Worm (Caenorhabditis elegans) whole organism, L4 larva: ENCODE results near the gene Y66C5A.2.
A peak's percentile ranks its signal among the peaks of the same experiment; 100 is the strongest.

Source experiments
- F26F4.8 ChIP-seq: fragments of 200-800 bp; sonication (Bioruptor generic); conservative IDR thresholded peaks from 2 replicates; pipeline ENCODE4 v1.3.6; 2022; ENCODE audit warnings: missing genetic modification characterization, missing compliant biosample characterization
- F44E2.7 ChIP-seq: fragments of 200-800 bp; sonication (Bioruptor generic); IDR thresholded peaks from 2 replicates; pipeline ENCODE4 v2.1.2; 2022; ENCODE audit warnings: missing genetic modification characterization, missing compliant biosample characterization
- T20F7.1 ChIP-seq: fragments of 200-800 bp; sonication (Bioruptor generic); optimal IDR thresholded peaks from 2 replicates; lab custom pipeline; 2018; ENCODE audit warnings: mild to moderate bottlenecking, missing genetic modification characterization, missing compliant biosample characterization
- aha-1 ChIP-seq: fragments of 150-350 bp; peaks from one replicate; lab custom pipeline; 2014; ENCODE audit warnings: missing biosample characterization, missing genetic modification characterization
- ceh-20 ChIP-seq: fragments of 200-800 bp; sonication (Bioruptor generic); IDR thresholded peaks from 2 replicates; pipeline ENCODE4 v1.3.6; 2022; ENCODE audit warnings: missing genetic modification reagents, missing genetic modification characterization, missing compliant biosample characterization
- ctbp-1 ChIP-seq: fragments of 200-800 bp; sonication (Bioruptor generic); IDR thresholded peaks from 2 replicates; pipeline ENCODE4 v1.3.6; 2022; ENCODE audit warnings: missing genetic modification reagents, missing genetic modification characterization, missing compliant biosample characterization
- daf-16 ChIP-seq, 3 experiments: sonication (generic microtip); optimal IDR thresholded peaks; 2 replicates each; lab custom pipeline; 2016 to 2017; ENCODE audit warnings: missing genetic modification characterization in 3 of 3, missing genetic modification reagents in 3 of 3, mild to moderate bottlenecking in 2 of 3, missing compliant biosample characterization in 2 of 3, missing biosample characterization in 1 of 3, moderate library complexity in 1 of 3
- daf-8 ChIP-seq: fragments of 200-800 bp; sonication (Bioruptor generic); IDR thresholded peaks from 2 replicates; pipeline ENCODE4 v1.3.6; 2022; ENCODE audit warnings: missing genetic modification characterization, missing compliant biosample characterization
- dmd-6 ChIP-seq: fragments of 200-800 bp; sonication (Bioruptor generic); IDR thresholded peaks from 2 replicates; pipeline ENCODE4 v1.3.6; 2022; ENCODE audit warnings: missing genetic modification reagents, missing genetic modification characterization, missing compliant biosample characterization
- dmd-9 ChIP-seq: fragments of 200-800 bp; sonication (Bioruptor generic); IDR thresholded peaks from 2 replicates; pipeline ENCODE4 v1.3.6; 2022; ENCODE audit warnings: missing genetic modification reagents, missing genetic modification characterization, missing compliant biosample characterization
- dpl-1 ChIP-seq: fragments of 150-350 bp; optimal IDR thresholded peaks from 2 replicates; lab custom pipeline; 2014; ENCODE audit warnings: missing biosample characterization, missing genetic modification reagents, missing genetic modification characterization
- duxl-1 ChIP-seq: sonication (generic microtip); optimal IDR thresholded peaks from 2 replicates; lab custom pipeline; 2016; ENCODE audit warnings: mild to moderate bottlenecking, missing genetic modification characterization, moderate library complexity, missing compliant biosample characterization; ENCODE audit not compliant: poor library complexity
- dve-1 ChIP-seq: sonication (generic microtip); optimal IDR thresholded peaks from 2 replicates; lab custom pipeline; 2017; ENCODE audit warnings: antibody characterized with exemption, mild to moderate bottlenecking, missing genetic modification characterization, missing compliant biosample characterization; ENCODE audit not compliant: insufficient read depth
- gei-8 ChIP-seq: fragments of 200-800 bp; sonication (Bioruptor generic); optimal IDR thresholded peaks from 2 replicates; lab custom pipeline; 2018; ENCODE audit warnings: mild to moderate bottlenecking, missing genetic modification characterization, missing compliant biosample characterization
- hif-1 ChIP-seq, 2 experiments: sonication (generic microtip); optimal IDR thresholded peaks; 2 replicates each; lab custom pipeline; 2016 to 2017; ENCODE audit warnings: missing compliant biosample characterization in 2 of 2, missing genetic modification characterization in 2 of 2, missing genetic modification reagents in 2 of 2, missing genotype in 2 of 2, mild to moderate bottlenecking in 1 of 2
- hlh-11 ChIP-seq: fragments of 200-800 bp; sonication (Bioruptor generic); optimal IDR thresholded peaks from 2 replicates; lab custom pipeline; 2018; ENCODE audit warnings: mild to moderate bottlenecking, missing genetic modification characterization, missing compliant biosample characterization
- hlh-30 ChIP-seq: sonication (generic microtip); optimal IDR thresholded peaks from 2 replicates; lab custom pipeline; 2017; ENCODE audit warnings: antibody characterized with exemption, mild to moderate bottlenecking, missing genetic modification characterization, missing compliant biosample characterization; ENCODE audit not compliant: insufficient read depth
- lim-7 ChIP-seq: fragments of 200-800 bp; sonication (Bioruptor generic); IDR thresholded peaks from 2 replicates; pipeline ENCODE4 v1.3.6; 2022; ENCODE audit warnings: missing genetic modification characterization, missing compliant biosample characterization
- lin-1 ChIP-seq: fragments of 200-800 bp; sonication (Bioruptor generic); IDR thresholded peaks from 2 replicates; pipeline ENCODE4 v1.3.6; 2022; ENCODE audit warnings: missing genetic modification reagents, missing genetic modification characterization, missing compliant biosample characterization
- lin-15B ChIP-seq: fragments of 150-350 bp; sonication (generic microtip); optimal IDR thresholded peaks from 3 replicates; lab custom pipeline; 2014; ENCODE audit warnings: missing biosample characterization, missing genetic modification characterization
- lin-38 ChIP-seq: fragments of 200-800 bp; sonication (Bioruptor generic); IDR thresholded peaks from 2 replicates; pipeline ENCODE4 v1.3.6; 2022; ENCODE audit warnings: missing genetic modification reagents, missing genetic modification characterization, missing compliant biosample characterization
- lsy-2 ChIP-seq, 2 experiments: fragments of 150-350 bp in 1 of 2; sonication (generic microtip) in 1 of 2; optimal IDR thresholded peaks; 2 replicates each; lab custom pipeline; 2014 to 2017; ENCODE audit warnings: missing biosample characterization in 2 of 2, missing genetic modification characterization in 2 of 2
- mdl-1 ChIP-seq, 2 experiments: fragments of 150-350 bp in 1 of 2; sonication (generic microtip) in 1 of 2; optimal IDR thresholded peaks; 2 replicates each; lab custom pipeline; 2014 to 2017; ENCODE audit warnings: missing biosample characterization in 2 of 2, missing genetic modification characterization in 2 of 2
- mdt-29 ChIP-seq: fragments of 200-800 bp; sonication (Bioruptor generic); IDR thresholded peaks from 2 replicates; pipeline ENCODE4 v1.3.6; 2022; ENCODE audit warnings: missing genetic modification reagents, missing genetic modification characterization, missing compliant biosample characterization
- mep-1 ChIP-seq: fragments of 150-350 bp; sonication (generic microtip); optimal IDR thresholded peaks from 3 replicates; lab custom pipeline; 2014; ENCODE audit warnings: missing biosample characterization, missing genetic modification characterization
- mxl-3 ChIP-seq: fragments of 200-800 bp; sonication (Bioruptor generic); optimal IDR thresholded peaks from 2 replicates; lab custom pipeline; 2018; ENCODE audit warnings: mild to moderate bottlenecking, missing genetic modification characterization, missing compliant biosample characterization
- nhr-10 ChIP-seq: fragments of 150-350 bp; optimal IDR thresholded peaks from 2 replicates; lab custom pipeline; 2014; ENCODE audit warnings: missing biosample characterization, missing genetic modification characterization
- nhr-102 ChIP-seq: sonication (generic microtip); optimal IDR thresholded peaks from 2 replicates; lab custom pipeline; 2016; ENCODE audit warnings: mild to moderate bottlenecking, missing genetic modification characterization, moderate library complexity, missing compliant biosample characterization
- nhr-111 ChIP-seq: fragments of 200-800 bp; sonication (Bioruptor generic); optimal IDR thresholded peaks from 2 replicates; lab custom pipeline; 2018; ENCODE audit warnings: mild to moderate bottlenecking, missing genetic modification characterization, missing compliant biosample characterization
- nhr-25 ChIP-seq: sonication (generic microtip); optimal IDR thresholded peaks from 2 replicates; lab custom pipeline; 2017; ENCODE audit warnings: missing genetic modification characterization, mild to moderate bottlenecking, missing compliant biosample characterization, antibody characterized with exemption, moderate library complexity, borderline replicate concordance; ENCODE audit not compliant: insufficient read depth
- nhr-28 ChIP-seq: fragments of 150-350 bp; optimal IDR thresholded peaks from 2 replicates; lab custom pipeline; 2014; ENCODE audit warnings: missing biosample characterization, missing genetic modification characterization
- nhr-48 ChIP-seq: sonication (generic microtip); optimal IDR thresholded peaks from 2 replicates; lab custom pipeline; 2016; ENCODE audit warnings: mild to moderate bottlenecking, missing genetic modification characterization, missing compliant biosample characterization
- nhr-6 ChIP-seq: fragments of 150-350 bp; optimal IDR thresholded peaks from 2 replicates; lab custom pipeline; 2014; ENCODE audit warnings: missing biosample characterization, missing genetic modification characterization
- nhr-76 ChIP-seq: fragments of 150-350 bp; optimal IDR thresholded peaks from 2 replicates; lab custom pipeline; 2014; ENCODE audit warnings: missing biosample characterization, missing genetic modification characterization
- nhr-77 ChIP-seq: fragments of 150-350 bp; optimal IDR thresholded peaks from 2 replicates; lab custom pipeline; 2014; ENCODE audit warnings: missing biosample characterization, missing genetic modification characterization
- php-3 ChIP-seq: fragments of 200-800 bp; sonication (Bioruptor generic); IDR thresholded peaks from 2 replicates; pipeline ENCODE4 v1.3.6; 2022; ENCODE audit warnings: missing genetic modification reagents, missing genetic modification characterization, missing compliant biosample characterization
- pqm-1 ChIP-seq: sonication (generic microtip); optimal IDR thresholded peaks from 2 replicates; lab custom pipeline; 2017; ENCODE audit warnings: missing biosample characterization, missing genetic modification characterization
- saeg-2 ChIP-seq: fragments of 200-800 bp; sonication (Bioruptor generic); IDR thresholded peaks from 2 replicates; pipeline ENCODE4 v1.3.6; 2022; ENCODE audit warnings: missing genetic modification reagents, missing genetic modification characterization, missing compliant biosample characterization
- spr-1 ChIP-seq: sonication (generic microtip); optimal IDR thresholded peaks from 2 replicates; lab custom pipeline; 2016; ENCODE audit warnings: mild to moderate bottlenecking, missing genetic modification characterization, missing compliant biosample characterization
- tra-1 ChIP-seq: fragments of 200-800 bp; sonication (Bioruptor generic); IDR thresholded peaks from 2 replicates; pipeline ENCODE4 v1.3.6; 2022; ENCODE audit warnings: missing genetic modification reagents, missing genetic modification characterization, missing compliant biosample characterization
- unc-62 ChIP-seq, 3 experiments: fragments of 150-350 bp in 1 of 3; sonication (generic microtip); optimal IDR thresholded peaks in 2 of 3; peaks in 1 of 3; 1 replicate in 1 of 3; 2 replicates in 2 of 3; lab custom pipeline; 2014 to 2017; ENCODE audit warnings: missing biosample characterization in 3 of 3, missing genetic modification characterization in 3 of 3, missing genetic modification reagents in 3 of 3, missing genotype in 1 of 3
- vab-7 ChIP-seq: fragments of 200-800 bp; sonication (Bioruptor generic); IDR thresholded peaks from 2 replicates; pipeline ENCODE4 v1.3.6; 2022; ENCODE audit warnings: missing genetic modification reagents, missing genetic modification characterization, missing compliant biosample characterization
- zfp-3 ChIP-seq: fragments of 200-800 bp; sonication (Bioruptor generic); conservative IDR thresholded peaks from 2 replicates; pipeline ENCODE4 v1.3.6; 2022; ENCODE audit warnings: missing genetic modification reagents, missing genetic modification characterization, missing compliant biosample characterization
- ztf-11 ChIP-seq: fragments of 150-350 bp; optimal IDR thresholded peaks from 2 replicates; lab custom pipeline; 2014; ENCODE audit warnings: missing biosample characterization, missing genetic modification characterization

Gene Y66C5A.2

DNA sequence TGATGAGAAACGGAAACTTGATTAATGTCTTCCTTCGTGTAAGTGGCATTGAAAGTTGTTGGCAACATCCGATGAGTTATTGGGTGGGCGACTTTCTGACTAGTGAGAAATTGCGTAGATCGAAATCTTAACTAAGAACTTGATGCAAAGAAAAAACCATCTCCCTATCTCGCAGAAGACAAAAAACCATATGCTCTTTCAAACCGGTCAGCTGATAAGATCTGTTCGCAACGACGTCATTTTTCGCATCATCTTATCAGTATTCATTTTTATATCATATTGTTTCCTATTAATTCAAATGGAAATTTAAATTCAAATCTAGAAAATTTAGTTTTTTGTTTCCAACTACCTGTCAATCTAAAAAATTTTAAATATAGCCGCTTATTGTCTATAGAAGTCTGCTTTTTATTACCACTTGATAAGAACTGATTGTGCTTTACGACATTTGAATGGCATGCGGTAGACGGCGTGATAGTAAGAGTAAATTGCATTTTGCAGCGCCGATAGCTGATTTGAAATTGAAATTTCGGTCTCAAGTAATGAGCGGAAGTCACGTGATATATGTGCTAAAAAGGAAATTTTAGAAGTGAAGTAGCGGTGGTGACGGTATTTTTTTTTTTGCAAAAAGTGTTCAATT, 40.0 kb downstream of the Y66C5A.2 start (continued):
- TF ChIP-seq gei-8 (GFP tag; lab: Kevin White, UChicago), result peak; percentile 94
- peak in 1 of 2 experiments; percentile 93 for TF ChIP-seq daf-16 (GFP tag; optimal IDR thresholded peaks at IDR 0.05; lab: Kevin White, UChicago)
- TF ChIP-seq daf-16 (tag; optimal IDR thresholded peaks at IDR 0.05; lab: Kevin White, UChicago), result peak; percentile 65
- peak in 1 of 2 experiments; percentile 24 for TF ChIP-seq hif-1 (tag; optimal IDR thresholded peaks at IDR 0.05; lab: Kevin White, UChicago)
- peak; percentile 91 for TF ChIP-seq nhr-48 (tag; lab: Kevin White, UChicago)

ce11 chrX:14502116-14502587, 41.6 kb downstream of the Y66C5A.2 start:
- TF ChIP-seq php-3 (GFP tag; lab: Robert Waterston, UW), result peak; percentile 97
- no peak for TF ChIP-seq lin-15B (tag; lab: Kevin White, UChicago)
- peak; percentile 76 for TF ChIP-seq pqm-1 (tag; lab: Kevin White, UChicago)
- TF ChIP-seq tra-1, result peak; percentile 71; the same call in 1 of the 2 replicates
- 0 out of 2 replicates have a peak, but pooled peaks have one; percentile 63 for TF ChIP-seq mdt-29 (GFP tag; lab: Robert Waterston, UW)
- TF ChIP-seq nhr-10 (tag; lab: Kevin White, UChicago), result no peak
- TF ChIP-seq dve-1 (tag; lab: Kevin White, UChicago), result peak; percentile 97
- TF ChIP-seq nhr-76 (tag; lab: Kevin White, UChicago), result no peak
- no peak for TF ChIP-seq F26F4.8 (GFP tag; lab: Robert Waterston, UW)
- no peak for TF ChIP-seq F44E2.7 (GFP tag; lab: Robert Waterston, UW)
- peak; percentile 84; the same call in 1 of the 2 replicates for TF ChIP-seq saeg-2 (GFP tag; lab: Robert Waterston, UW)
- peak; percentile 47; the same call in 1 of the 2 replicates for TF ChIP-seq lin-38 (GFP tag; lab: Robert Waterston, UW)
- TF ChIP-seq unc-62 (GFP tag; optimal IDR thresholded peaks at IDR 0.05 in 1 of 2; lab: Kevin White, UChicago), result peak; percentile 57 to 99
- no peak for TF ChIP-seq unc-62 (tag; optimal IDR thresholded peaks at IDR 0.05; lab: Kevin White, UChicago)
- TF ChIP-seq duxl-1 (tag; lab: Kevin White, UChicago), result no peak
- TF ChIP-seq dmd-9 (GFP tag; lab: Robert Waterston, UW), result no peak
- peak; percentile 92 for TF ChIP-seq nhr-28 (tag; lab: Kevin White, UChicago)
- TF ChIP-seq gei-8 (GFP tag; lab: Kevin White, UChicago), result peak; percentile 77
- TF ChIP-seq lim-7 (GFP tag; lab: Robert Waterston, UW), result no peak
- peak; percentile 76 for TF ChIP-seq nhr-77
- TF ChIP-seq lin-1, result peak; percentile 82
- TF ChIP-seq zfp-3 (GFP tag; lab: Robert Waterston, UW), result peak; percentile 14; the same call in 1 of the 2 replicates
- TF ChIP-seq spr-1, result peak; percentile 19
- no peak for TF ChIP-seq ctbp-1 (GFP tag; lab: Robert Waterston, UW)
- TF ChIP-seq nhr-48 (tag; lab: Kevin White, UChicago), result peak; percentile 92
- TF ChIP-seq vab-7, result no peak
- TF ChIP-seq dmd-6, result peak; percentile 94
- no peak for TF ChIP-seq ztf-11 (tag; lab: Kevin White, UChicago)
- TF ChIP-seq mep-1 (tag; lab: Kevin White, UChicago), result peak; percentile 80
- TF ChIP-seq nhr-25 (tag; lab: Kevin White, UChicago), result peak; percentile 1
- peak; percentile 92 for TF ChIP-seq hlh-30 (tag; lab: Kevin White, UChicago)
- peak; percentile 12 for TF ChIP-seq dpl-1 (GFP tag; lab: Kevin White, UChicago)
- peak in 1 of 2 experiments; percentile 49 for TF ChIP-seq lsy-2 (tag; optimal IDR thresholded peaks at IDR 0.05; lab: Kevin White, UChicago)
- TF ChIP-seq nhr-111 (GFP tag; lab: Kevin White, UChicago), result no peak
- no peak for TF ChIP-seq nhr-6 (tag; lab: Kevin White, UChicago)
- TF ChIP-seq hlh-11 (tag; lab: Kevin White, UChicago), result peak; percentile 95
- peak; percentile 80 for TF ChIP-seq T20F7.1 (GFP tag; lab: Kevin White, UChicago)
- peak; percentile 94 for TF ChIP-seq nhr-102 (tag; lab: Kevin White, UChicago)
- TF ChIP-seq ceh-20 (GFP tag; lab: Robert Waterston, UW), result peak; percentile 96
- TF ChIP-seq aha-1 (tag; lab: Kevin White, UChicago), result peak; percentile 90
- peak in 1 of 2 experiments; percentile 71 for TF ChIP-seq hif-1 (tag; optimal IDR thresholded peaks at IDR 0.05; lab: Kevin White, UChicago)
- peak in 1 of 2 experiments; percentile 54 for TF ChIP-seq daf-16 (GFP tag; optimal IDR thresholded peaks at IDR 0.05; lab: Kevin White, UChicago)
- peak; percentile 95 for TF ChIP-seq daf-16 (tag; optimal IDR thresholded peaks at IDR 0.05; lab: Kevin White, UChicago)
- no peak for TF ChIP-seq daf-8 (GFP tag; lab: Robert Waterston, UW)
- TF ChIP-seq mdl-1 (tag; optimal IDR thresholded peaks at IDR 0.05; lab: Kevin White, UChicago), result peak in 1 of 2 experiments; percentile 81
- peak; percentile 43 for TF ChIP-seq mxl-3
